Fruit fly (Drosophila melanogaster) whole organism: ENCODE measurements around the gene Rad9.

ENCODE experiments used
- CG8478 ChIP-seq: fragments of >200 bp; optimal IDR thresholded peaks from 2 replicates; lab custom pipeline; 2018; ENCODE audit warnings: inconsistent platforms
- Dll ChIP-seq: fragments of >200 bp; optimal IDR thresholded peaks from 2 replicates; lab custom pipeline; 2017
- EcR ChIP-seq, 2 experiments: fragments of >200 bp; optimal IDR thresholded peaks; 2 replicates each; lab custom pipeline; 2017; ENCODE audit warnings: missing biosample characterization in 2 of 2, missing genetic modification characterization in 2 of 2, missing genetic modification reagents in 2 of 2
- pan ChIP-seq: fragments of >200 bp; optimal IDR thresholded peaks from 2 replicates; lab custom pipeline; 2017
- psq ChIP-seq: fragments of >200 bp; optimal IDR thresholded peaks from 2 replicates; lab custom pipeline; 2017
- usp ChIP-seq: fragments of >200 bp; optimal IDR thresholded peaks from 2 replicates; lab custom pipeline; 2017; ENCODE audit warnings: missing biosample characterization, missing genetic modification characterization, mixed read lengths

DNA sequence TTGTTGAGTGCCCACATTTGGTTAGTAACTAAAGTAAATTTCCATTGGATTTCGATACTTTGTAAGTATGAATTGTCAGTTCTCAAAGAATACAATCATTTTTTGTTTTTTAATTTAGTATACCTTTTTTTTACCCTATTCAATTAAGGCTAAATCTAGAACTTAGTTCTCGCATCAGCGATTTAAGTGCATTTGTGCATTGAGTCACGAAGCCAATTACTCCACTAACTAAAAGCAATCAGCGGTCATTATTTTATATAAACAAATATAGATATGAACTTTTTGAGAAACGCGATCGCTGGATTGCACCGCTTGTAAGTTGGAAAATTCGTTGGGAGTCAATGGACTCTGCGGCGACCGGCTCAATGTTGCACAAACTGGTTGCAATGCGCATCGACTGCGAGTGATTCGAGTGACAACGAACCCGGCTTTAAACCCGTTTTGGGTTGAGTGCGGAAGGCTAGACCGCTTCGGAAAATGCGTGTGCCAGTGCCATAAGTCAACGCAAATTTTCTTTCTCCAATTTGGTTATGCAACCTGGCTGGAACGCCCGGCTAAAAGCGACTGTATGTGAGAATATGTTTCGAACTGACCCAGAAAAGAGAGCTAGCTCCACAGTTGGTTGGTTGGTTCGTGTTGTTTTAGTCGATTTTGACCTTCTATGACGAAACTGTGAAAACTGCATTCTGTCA is 48.3 kb downstream of the Rad9 start:
- TF ChIP-seq usp (GFP tag; lab: Kevin White, UChicago) (no peak), psq (lab: Kevin White, UChicago) (no peak), EcR (GFP tag; optimal IDR thresholded peaks at IDR 0.05; lab: Kevin White, UChicago) (peak; percentile 15 to 85), Dll (no peak), CG8478 (lab: Kevin White, UChicago) (no peak), pan (lab: Kevin White, UChicago) (no peak)
